Worm (Caenorhabditis elegans) whole organism, L3 larva: Measurements from ENCODE around the gene col-163.

Source experiments
- ceh-9 ChIP-seq: sonication (generic microtip); optimal IDR thresholded peaks from 2 replicates; lab custom pipeline; 2018; ENCODE audit warnings: missing biosample characterization, missing genetic modification characterization
- egl-5 ChIP-seq: fragments of 150-350 bp; optimal IDR thresholded peaks from 2 replicates; lab custom pipeline; 2017; ENCODE audit warnings: missing biosample characterization, missing genetic modification reagents, missing genetic modification characterization, inconsistent platforms
- elt-1 ChIP-seq: fragments of 150-350 bp; optimal IDR thresholded peaks from 2 replicates; lab custom pipeline; 2014; ENCODE audit warnings: missing biosample characterization, missing genetic modification characterization
- lin-39 ChIP-seq: fragments of 150-350 bp; optimal IDR thresholded peaks from 2 replicates; lab custom pipeline; 2018; ENCODE audit warnings: missing biosample characterization, missing genetic modification reagents, missing genetic modification characterization
- nfya-1 ChIP-seq: sonication (generic microtip); optimal IDR thresholded peaks from 2 replicates; lab custom pipeline; 2017; ENCODE audit warnings: missing genetic modification characterization, mild to moderate bottlenecking, missing compliant biosample characterization, antibody characterized with exemption, moderate library complexity; ENCODE audit not compliant: insufficient read depth
- nhr-237 ChIP-seq: fragments of 150-350 bp; optimal IDR thresholded peaks from 2 replicates; lab custom pipeline; 2014; ENCODE audit warnings: missing biosample characterization, missing genetic modification characterization
- nhr-28 ChIP-seq: fragments of 150-350 bp; optimal IDR thresholded peaks from 2 replicates; lab custom pipeline; 2014; ENCODE audit warnings: missing biosample characterization, missing genetic modification characterization
- nhr-76 ChIP-seq: fragments of 150-350 bp; sonication (generic microtip); optimal IDR thresholded peaks from 5 replicates; lab custom pipeline; 2014; ENCODE audit warnings: missing biosample characterization, missing genetic modification characterization
- pha-4 ChIP-seq: fragments of 150-350 bp; optimal IDR thresholded peaks from 2 replicates; lab custom pipeline; 2014; ENCODE audit warnings: missing biosample characterization, missing genetic modification reagents, missing genetic modification characterization
- skn-1 ChIP-seq: fragments of 150-350 bp; optimal IDR thresholded peaks from 2 replicates; lab custom pipeline; 2014; ENCODE audit warnings: missing biosample characterization, missing genetic modification characterization
- tbx-2 ChIP-seq: sonication (generic microtip); optimal IDR thresholded peaks from 2 replicates; lab custom pipeline; 2016; ENCODE audit warnings: mild to moderate bottlenecking, missing genetic modification characterization, missing compliant biosample characterization
- unc-62 ChIP-seq: fragments of 150-350 bp; sonication (generic microtip); optimal IDR thresholded peaks from 4 replicates; lab custom pipeline; 2014; ENCODE audit warnings: missing biosample characterization, missing genetic modification reagents, missing genetic modification characterization

ce11 chrV:20625260-20625659 is 25.4 kb downstream of the col-163 start:
- TF ChIP-seq nhr-76 (tag; lab: Kevin White, UChicago) (no peak), nhr-237 (no peak), unc-62 (GFP tag; lab: Kevin White, UChicago) (no peak), skn-1 (tag; lab: Kevin White, UChicago) (no peak), pha-4 (tag; lab: Kevin White, UChicago) (no peak), lin-39 (no peak), ceh-9 (tag; lab: Kevin White, UChicago) (no peak), nhr-28 (tag; lab: Kevin White, UChicago) (no peak), nfya-1 (tag; lab: Kevin White, UChicago) (no peak), egl-5 (tag; lab: Kevin White, UChicago) (no peak), tbx-2 (tag; lab: Kevin White, UChicago) (no peak), elt-1 (tag; lab: Kevin White, UChicago) (no peak)
